Worm (Caenorhabditis elegans) whole organism, mixed stage, embryonic: ENCODE measurements around the gene C13A2.3.

Experiments used
- ceh-83 ChIP-seq: fragments of 200-800 bp; sonication (Bioruptor generic); optimal IDR thresholded peaks from 2 replicates; lab custom pipeline; 2018; ENCODE audit warnings: mild to moderate bottlenecking, missing genetic modification characterization, missing compliant biosample characterization
- ces-1 ChIP-seq: fragments of 150-350 bp; optimal IDR thresholded peaks from 2 replicates; lab custom pipeline; 2014; ENCODE audit warnings: missing biosample characterization, missing genetic modification reagents, missing genetic modification characterization
- cnd-1 ChIP-seq: fragments of 200-800 bp; sonication (Bioruptor generic); optimal IDR thresholded peaks from 2 replicates; lab custom pipeline; 2018; ENCODE audit warnings: mild to moderate bottlenecking, missing genetic modification characterization, missing compliant biosample characterization
- flh-1 ChIP-seq: fragments of 200-800 bp; sonication (Bioruptor generic); optimal IDR thresholded peaks from 2 replicates; lab custom pipeline; 2018; ENCODE audit warnings: mild to moderate bottlenecking, missing genetic modification characterization, moderate library complexity, missing compliant biosample characterization
- nhr-12 ChIP-seq: fragments of 150-350 bp; optimal IDR thresholded peaks from 2 replicates; lab custom pipeline; 2014; ENCODE audit warnings: missing biosample characterization, missing genetic modification characterization
- nhr-2 ChIP-seq: fragments of 150-350 bp; optimal IDR thresholded peaks from 2 replicates; lab custom pipeline; 2014; ENCODE audit warnings: missing biosample characterization, missing genetic modification characterization
- nhr-28 ChIP-seq: fragments of 150-350 bp; optimal IDR thresholded peaks from 2 replicates; lab custom pipeline; 2014; ENCODE audit warnings: missing biosample characterization, missing genetic modification characterization
- nhr-76 ChIP-seq: sonication (generic microtip); optimal IDR thresholded peaks from 2 replicates; lab custom pipeline; 2017; ENCODE audit warnings: missing biosample characterization, missing genetic modification characterization
- pha-4 ChIP-seq: fragments of 150-350 bp; optimal IDR thresholded peaks from 2 replicates; lab custom pipeline; 2018; ENCODE audit warnings: missing biosample characterization, missing genetic modification reagents, missing genetic modification characterization
- unc-39 ChIP-seq: fragments of 150-350 bp; optimal IDR thresholded peaks from 2 replicates; lab custom pipeline; 2014; ENCODE audit warnings: missing biosample characterization, missing genetic modification characterization
- unc-62 ChIP-seq: fragments of 150-350 bp; optimal IDR thresholded peaks from 2 replicates; lab custom pipeline; 2014; ENCODE audit warnings: missing biosample characterization, missing genetic modification reagents, missing genetic modification characterization
- zip-8 ChIP-seq: fragments of 150-350 bp; optimal IDR thresholded peaks from 2 replicates; lab custom pipeline; 2014; ENCODE audit warnings: missing biosample characterization, missing genetic modification characterization

ce11 chrV:7264042-7264441 is 18.1 kb upstream of the C13A2.3 start, which contains the start of gene C13A2.9:
- TF ChIP-seq ces-1 (GFP tag; lab: Kevin White, UChicago), result no peak
- TF ChIP-seq cnd-1 (tag; lab: Kevin White, UChicago), result no peak
- no peak for TF ChIP-seq unc-62
- no peak for TF ChIP-seq unc-39 (tag; lab: Kevin White, UChicago)
- TF ChIP-seq nhr-76 (tag; lab: Kevin White, UChicago), result no peak
- no peak for TF ChIP-seq zip-8 (tag; lab: Kevin White, UChicago)
- no peak for TF ChIP-seq nhr-28
- no peak for TF ChIP-seq nhr-12 (tag; lab: Kevin White, UChicago)
- TF ChIP-seq flh-1 (GFP tag; lab: Kevin White, UChicago), result no peak
- no peak for TF ChIP-seq nhr-2 (tag; lab: Kevin White, UChicago)
- no peak for TF ChIP-seq pha-4 (tag; lab: Kevin White, UChicago)
- no peak for TF ChIP-seq ceh-83 (GFP tag; lab: Kevin White, UChicago)
